Worm (Caenorhabditis elegans) whole organism, midembryonic: ENCODE results near the gene try-8.

Experiments used
- T22C8.4 ChIP-seq: fragments of 200-800 bp; sonication (Bioruptor generic); IDR thresholded peaks from 2 replicates; pipeline ENCODE4 v1.3.6; 2022; ENCODE audit warnings: missing genetic modification characterization, missing compliant biosample characterization
- flt-1 ChIP-seq: fragments of 200-800 bp; sonication (Bioruptor generic); IDR thresholded peaks from 2 replicates; pipeline ENCODE4 v1.3.6; 2022; ENCODE audit warnings: missing genetic modification characterization, missing compliant biosample characterization
- med-1 ChIP-seq: sonication (generic microtip); optimal IDR thresholded peaks from 2 replicates; lab custom pipeline; 2017; ENCODE audit warnings: missing genetic modification characterization, mild to moderate bottlenecking, missing compliant biosample characterization, antibody characterized with exemption, missing genetic modification reagents; ENCODE audit not compliant: insufficient read depth
- ref-1 ChIP-seq: fragments of 200-800 bp; sonication (Bioruptor generic); conservative IDR thresholded peaks from 2 replicates; pipeline ENCODE4 v1.3.6; 2022; ENCODE audit warnings: missing genetic modification reagents, missing genetic modification characterization, missing compliant biosample characterization

- no peak for TF ChIP-seq med-1 (GFP tag; lab: Kevin White, UChicago)
- TF ChIP-seq flt-1 = no peak
- TF ChIP-seq T22C8.4 (GFP tag; lab: Robert Waterston, UW) = no peak
- no peak for TF ChIP-seq ref-1
Observed at ce11 chrV:7431016-7431415, 23.1 kb downstream of the try-8 start, which contains the start of gene srw-71.
